Worm (Caenorhabditis elegans) whole organism, L1 larva: ENCODE measurements around the gene srw-87.
"Not testable (repeated sequence)": the region's sequence is repeated elsewhere in the genome, so short reads cannot be mapped to it uniquely, and the experiment has no call there.

Source experiments
- C16A3.4 ChIP-seq: fragments of 150-350 bp; optimal IDR thresholded peaks from 2 replicates; lab custom pipeline; 2014; ENCODE audit warnings: missing biosample characterization, missing genetic modification characterization
- blmp-1 ChIP-seq: fragments of 150-350 bp; optimal IDR thresholded peaks from 2 replicates; lab custom pipeline; 2014; ENCODE audit warnings: missing biosample characterization, missing genetic modification characterization
- efl-1 ChIP-seq, 4 experiments: fragments of 150-350 bp; optimal IDR thresholded peaks in 3 of 4; peaks in 1 of 4; 1 replicate in 1 of 4; 2 replicates in 3 of 4; lab custom pipeline; 2014; ENCODE audit warnings: missing biosample characterization in 2 of 4, missing genetic modification characterization in 2 of 4, missing genetic modification reagents in 2 of 4
- elt-2 ChIP-seq: sonication (generic microtip); optimal IDR thresholded peaks from 2 replicates; lab custom pipeline; 2016; ENCODE audit warnings: missing genetic modification characterization, mild to moderate bottlenecking, inconsistent platforms, missing compliant biosample characterization, missing genetic modification reagents
- grh-1 ChIP-seq: fragments of 200-800 bp; sonication (Bioruptor generic); IDR thresholded peaks from 2 replicates; pipeline ENCODE4 v1.3.6; 2022; ENCODE audit warnings: missing genetic modification reagents, missing genetic modification characterization, missing compliant biosample characterization
- hlh-17 ChIP-seq: fragments of 200-800 bp; sonication (Bioruptor generic); optimal IDR thresholded peaks from 2 replicates; lab custom pipeline; 2018; ENCODE audit warnings: missing genetic modification characterization, mild to moderate bottlenecking, missing compliant biosample characterization, moderate library complexity, borderline replicate concordance
- hlh-4 ChIP-seq: sonication (generic microtip); optimal IDR thresholded peaks from 2 replicates; lab custom pipeline; 2016; ENCODE audit warnings: mild to moderate bottlenecking, missing genetic modification characterization, missing compliant biosample characterization
- irx-1 ChIP-seq: sonication (generic microtip); optimal IDR thresholded peaks from 2 replicates; lab custom pipeline; 2016; ENCODE audit warnings: missing genetic modification characterization, missing compliant biosample characterization
- isw-1 ChIP-seq: fragments of 200-800 bp; sonication (Bioruptor generic); IDR thresholded peaks from 2 replicates; pipeline ENCODE4 v1.3.6; 2022; ENCODE audit warnings: missing genetic modification characterization, missing compliant biosample characterization
- lin-35 ChIP-seq, 2 experiments: fragments of 150-350 bp; optimal IDR thresholded peaks; 2 replicates each; lab custom pipeline; 2014; ENCODE audit warnings: missing biosample characterization in 2 of 2, missing genetic modification characterization in 2 of 2, missing genetic modification reagents in 2 of 2
- lir-3 ChIP-seq: sonication (generic microtip); optimal IDR thresholded peaks from 2 replicates; lab custom pipeline; 2016; ENCODE audit warnings: mild to moderate bottlenecking, missing genetic modification characterization, moderate library complexity, missing compliant biosample characterization; ENCODE audit not compliant: poor library complexity
- mdl-1 ChIP-seq, 2 experiments: fragments of 150-350 bp; optimal IDR thresholded peaks; 2 replicates each; lab custom pipeline; 2014 to 2017; ENCODE audit warnings: missing biosample characterization in 2 of 2, missing genetic modification characterization in 2 of 2, inconsistent platforms in 1 of 2
- mef-2 ChIP-seq: fragments of 150-350 bp; optimal IDR thresholded peaks from 2 replicates; lab custom pipeline; 2014; ENCODE audit warnings: missing biosample characterization, missing genetic modification characterization
- nhr-20 ChIP-seq: sonication (generic microtip); optimal IDR thresholded peaks from 2 replicates; lab custom pipeline; 2016; ENCODE audit warnings: mild to moderate bottlenecking, missing genetic modification characterization, missing compliant biosample characterization
- nhr-237 ChIP-seq: fragments of 150-350 bp; optimal IDR thresholded peaks from 2 replicates; lab custom pipeline; 2014; ENCODE audit warnings: missing biosample characterization, missing genetic modification characterization
- nhr-47 ChIP-seq: sonication (generic microtip); optimal IDR thresholded peaks from 2 replicates; lab custom pipeline; 2016; ENCODE audit warnings: mild to moderate bottlenecking, missing genetic modification characterization, moderate library complexity, missing compliant biosample characterization
- nhr-85 ChIP-seq: sonication (generic microtip); peaks from one replicate; lab custom pipeline; 2016; ENCODE audit warnings: missing genetic modification characterization, inconsistent platforms, missing compliant biosample characterization
- nhr-90 ChIP-seq: sonication (generic microtip); optimal IDR thresholded peaks from 2 replicates; lab custom pipeline; 2016; ENCODE audit warnings: mild to moderate bottlenecking, missing genetic modification characterization, missing compliant biosample characterization; ENCODE audit not compliant: poor library complexity
- snpc-4 ChIP-seq: fragments of 150-350 bp; optimal IDR thresholded peaks from 2 replicates; lab custom pipeline; 2014; ENCODE audit warnings: missing biosample characterization, missing genetic modification characterization
- sox-4 ChIP-seq: sonication (generic microtip); optimal IDR thresholded peaks from 2 replicates; lab custom pipeline; 2016; ENCODE audit warnings: missing genetic modification characterization, missing compliant biosample characterization
- sptf-1 ChIP-seq: fragments of 150-350 bp; optimal IDR thresholded peaks from 2 replicates; lab custom pipeline; 2014; ENCODE audit warnings: missing biosample characterization, missing genetic modification characterization
- tlp-1 ChIP-seq: fragments of 150-350 bp; optimal IDR thresholded peaks from 2 replicates; lab custom pipeline; 2014; ENCODE audit warnings: missing biosample characterization, missing genetic modification characterization
- unc-130 ChIP-seq: fragments of 150-350 bp; optimal IDR thresholded peaks from 2 replicates; lab custom pipeline; 2017; ENCODE audit warnings: missing biosample characterization, missing genetic modification characterization, inconsistent platforms
- unc-98 ChIP-seq: fragments of 200-800 bp; sonication (Bioruptor generic); IDR thresholded peaks from 2 replicates; pipeline ENCODE4 v1.3.6; 2022; ENCODE audit warnings: missing genetic modification characterization, missing compliant biosample characterization
- vab-15 ChIP-seq: sonication (generic microtip); optimal IDR thresholded peaks from 2 replicates; lab custom pipeline; 2017; ENCODE audit warnings: missing genotype, mild to moderate bottlenecking, missing genetic modification characterization, missing compliant biosample characterization
- zip-4 ChIP-seq: fragments of 200-800 bp; sonication (Bioruptor generic); optimal IDR thresholded peaks from 2 replicates; lab custom pipeline; 2018; ENCODE audit warnings: mild to moderate bottlenecking, missing genetic modification characterization, moderate library complexity, missing compliant biosample characterization
- ztf-11 ChIP-seq, 2 experiments: sonication (generic microtip); optimal IDR thresholded peaks; 2 replicates each; lab custom pipeline; 2016 to 2017; ENCODE audit warnings: missing genetic modification characterization in 2 of 2, missing biosample characterization in 1 of 2, missing compliant biosample characterization in 1 of 2

The srw-87 gene

ce11 chrV:16338287-16339092, 2.1 kb downstream of the srw-87 start, which contains the start of gene slc-9B.2:
Gene slc-9B.2 (plus strand): TSS chrV:16339042.
- TF ChIP-seq nhr-90 (tag; lab: Kevin White, UChicago) (peak; percentile 37), grh-1 (GFP tag; lab: Robert Waterston, UW) (0 out of 2 replicates have a peak, but pooled peaks have one; percentile 20), efl-1 (optimal IDR thresholded peaks at IDR 0.05; lab: Kevin White, UChicago) (peak in 1 of 2 experiments; percentile 7), nhr-85 (tag; lab: Kevin White, UChicago) (peak; percentile 4)
- TF ChIP-seq efl-1 (GFP tag; optimal IDR thresholded peaks at IDR 0.05 in 1 of 2; lab: Kevin White, UChicago) = not testable (repeated sequence)

ce11 chrV:16341497-16342257, 5.3 kb downstream of the srw-87 start:
- TF ChIP-seq efl-1 (optimal IDR thresholded peaks at IDR 0.05; lab: Kevin White, UChicago) = not testable (repeated sequence)
- TF ChIP-seq efl-1 (GFP tag; optimal IDR thresholded peaks at IDR 0.05 in 1 of 2; lab: Kevin White, UChicago) (peak in 1 of 2 experiments; percentile 7), snpc-4 (tag; lab: Kevin White, UChicago) (peak; percentile 47)
- TF ChIP-seq, all 84 proteins: peak for 2; not testable (repeated sequence) for 82

ce11 chrV:16342258-16342618, 5.8 kb downstream of the srw-87 start, which contains the start of gene nhr-193:
Gene nhr-193 (plus strand): TSS chrV:16342308.
- TF ChIP-seq C16A3.4 (tag; lab: Kevin White, UChicago) = no peak
- TF ChIP-seq nhr-85 (tag; lab: Kevin White, UChicago) = no peak
- TF ChIP-seq tlp-1 (tag; lab: Kevin White, UChicago) = no peak
- TF ChIP-seq vab-15 (tag; lab: Kevin White, UChicago) = no peak
- TF ChIP-seq nhr-20 (tag; lab: Kevin White, UChicago) = peak; percentile 40
- TF ChIP-seq blmp-1 (tag; lab: Kevin White, UChicago) = no peak
- TF ChIP-seq nhr-47 (tag; lab: Kevin White, UChicago) = no peak
- TF ChIP-seq elt-2 (tag; lab: Kevin White, UChicago) = peak; percentile 48
- peak in 1 of 2 experiments; percentile 37 for TF ChIP-seq lin-35 (GFP tag; optimal IDR thresholded peaks at IDR 0.05; lab: Kevin White, UChicago)

ce11 chrV:16346406-16347108, 10.1 kb downstream of the srw-87 start, which contains the start of the genes W08G11.5 and W08G11.1:
Gene W08G11.5 (minus strand): TSS chrV:16346506.
Gene W08G11.1 (plus strand): TSS chrV:16347058.
- TF ChIP-seq mef-2 (tag; lab: Kevin White, UChicago) = no peak
- no peak for TF ChIP-seq isw-1 (GFP tag; lab: Robert Waterston, UW)
- no peak for TF ChIP-seq hlh-17
- no peak for TF ChIP-seq irx-1 (tag; lab: Kevin White, UChicago)
- TF ChIP-seq sox-4 = no peak
- TF ChIP-seq lin-35 (GFP tag; optimal IDR thresholded peaks at IDR 0.05; lab: Kevin White, UChicago) = no peak
- TF ChIP-seq unc-130 (tag; lab: Kevin White, UChicago) = no peak

- no peak for TF ChIP-seq unc-98 (GFP tag; lab: Robert Waterston, UW)
- TF ChIP-seq hlh-4 (tag; lab: Kevin White, UChicago) = peak; percentile 69
- no peak for TF ChIP-seq sptf-1 (tag; lab: Kevin White, UChicago)
- TF ChIP-seq nhr-237 = no peak
- no peak for TF ChIP-seq blmp-1 (tag; lab: Kevin White, UChicago)
- no peak for TF ChIP-seq mdl-1 (tag; optimal IDR thresholded peaks at IDR 0.05; lab: Kevin White, UChicago)
- no peak for TF ChIP-seq lir-3
- TF ChIP-seq ztf-11 (tag; optimal IDR thresholded peaks at IDR 0.05; lab: Kevin White, UChicago) = no peak
- TF ChIP-seq zip-4 (GFP tag; lab: Kevin White, UChicago) = no peak
Measured at ce11 chrV:16350061-16350460, 13.6 kb downstream of the srw-87 start.
